Worm (Caenorhabditis elegans) whole organism, early embryonic: ENCODE data around the gene F43C1.7.

Source experiments
- B0310.2 ChIP-seq: sonication (generic microtip); optimal IDR thresholded peaks from 2 replicates; lab custom pipeline; 2016; ENCODE audit warnings: mild to moderate bottlenecking, missing genetic modification characterization, missing compliant biosample characterization
- F13C5.2 ChIP-seq: sonication (generic microtip); optimal IDR thresholded peaks from 2 replicates; lab custom pipeline; 2017; ENCODE audit warnings: mild to moderate bottlenecking, missing genetic modification characterization, inconsistent platforms, missing compliant biosample characterization
- aly-1 ChIP-seq: sonication (generic microtip); optimal IDR thresholded peaks from 2 replicates; lab custom pipeline; 2016; ENCODE audit warnings: missing genetic modification characterization, missing compliant biosample characterization
- ama-1 ChIP-seq: fragments of 150-350 bp; optimal IDR thresholded peaks from 2 replicates; lab custom pipeline; 2014
- ceh-13 ChIP-seq: fragments of 200-800 bp; sonication (Bioruptor generic); optimal IDR thresholded peaks from 2 replicates; lab custom pipeline; 2018; ENCODE audit warnings: mild to moderate bottlenecking, missing genetic modification characterization, missing compliant biosample characterization
- ceh-36 ChIP-seq: sonication (generic microtip); optimal IDR thresholded peaks from 2 replicates; lab custom pipeline; 2016; ENCODE audit warnings: missing genetic modification characterization, inconsistent platforms, missing compliant biosample characterization
- ets-7 ChIP-seq: sonication (generic microtip); optimal IDR thresholded peaks from 2 replicates; lab custom pipeline; 2016; ENCODE audit warnings: missing genotype, missing genetic modification characterization, missing compliant biosample characterization
- flt-1 ChIP-seq: fragments of 200-800 bp; sonication (Bioruptor generic); IDR thresholded peaks from 2 replicates; pipeline ENCODE4 v1.3.6; 2022; ENCODE audit warnings: missing genetic modification characterization, missing compliant biosample characterization
- hmbx-1 ChIP-seq: sonication (generic microtip); optimal IDR thresholded peaks from 2 replicates; lab custom pipeline; 2016; ENCODE audit warnings: mild to moderate bottlenecking, missing genetic modification characterization, missing compliant biosample characterization
- hmg-4 ChIP-seq: fragments of 200-800 bp; sonication (Bioruptor generic); optimal IDR thresholded peaks from 2 replicates; lab custom pipeline; 2018; ENCODE audit warnings: mild to moderate bottlenecking, missing genetic modification characterization, missing compliant biosample characterization
- hnd-1 ChIP-seq: sonication (generic microtip); optimal IDR thresholded peaks from 2 replicates; lab custom pipeline; 2016; ENCODE audit warnings: missing genetic modification characterization, missing compliant biosample characterization
- pes-1 ChIP-seq: fragments of 200-800 bp; sonication (Bioruptor generic); IDR thresholded peaks from 2 replicates; pipeline ENCODE4 v1.3.6; 2022; ENCODE audit warnings: missing genetic modification reagents, missing genetic modification characterization, missing compliant biosample characterization
- scrt-1 ChIP-seq: fragments of 200-800 bp; sonication (Bioruptor generic); IDR thresholded peaks from 2 replicates; pipeline ENCODE4 v1.3.6; 2022; ENCODE audit warnings: missing genetic modification characterization, missing compliant biosample characterization
- sea-1 ChIP-seq: fragments of 200-800 bp; sonication (Bioruptor generic); conservative IDR thresholded peaks from 2 replicates; pipeline ENCODE4 v1.3.6; 2022; ENCODE audit warnings: missing genetic modification characterization, missing compliant biosample characterization
- tbx-11 ChIP-seq: fragments of 200-800 bp; sonication (Bioruptor generic); IDR thresholded peaks from 2 replicates; pipeline ENCODE4 v1.3.6; 2022; ENCODE audit warnings: missing genetic modification characterization, missing compliant biosample characterization
- tbx-37 ChIP-seq: fragments of 200-800 bp; sonication (Bioruptor generic); conservative IDR thresholded peaks from 2 replicates; pipeline ENCODE4 v1.3.6; 2022; ENCODE audit warnings: missing genetic modification reagents, missing genetic modification characterization, missing compliant biosample characterization
- tra-4 ChIP-seq: sonication (generic microtip); optimal IDR thresholded peaks from 2 replicates; lab custom pipeline; 2017; ENCODE audit warnings: missing genetic modification characterization, missing compliant biosample characterization

The F43C1.7 gene

ce11 chrIII:4228008-4228407 lies 14.4 kb downstream of the F43C1.7 start, which contains the start of gene mpk-1:
Gene mpk-1, minus strand, starts transcription at chrIII:4228108.
- TF ChIP-seq flt-1 (GFP tag; lab: Robert Waterston, UW) = no peak
- no peak for TF ChIP-seq tbx-37 (GFP tag; lab: Robert Waterston, UW)
- TF ChIP-seq sea-1 = no peak
- no peak for TF ChIP-seq tbx-11 (GFP tag; lab: Robert Waterston, UW)
- TF ChIP-seq ceh-36 (tag; lab: Kevin White, UChicago) = no peak
- TF ChIP-seq pes-1 (GFP tag; lab: Robert Waterston, UW) = no peak
- no peak for TF ChIP-seq hmg-4 (GFP tag; lab: Kevin White, UChicago)
- TF ChIP-seq ets-7 = no peak
- TF ChIP-seq tra-4 (tag; lab: Kevin White, UChicago) = no peak
- TF ChIP-seq B0310.2 (tag; lab: Kevin White, UChicago) = no peak
- no peak for TF ChIP-seq scrt-1 (GFP tag; lab: Robert Waterston, UW)
- no peak for TF ChIP-seq ama-1 (lab: Kevin White, UChicago)
- no peak for TF ChIP-seq hnd-1
- TF ChIP-seq F13C5.2 (tag; lab: Kevin White, UChicago) = no peak
- no peak for TF ChIP-seq ceh-13 (GFP tag; lab: Kevin White, UChicago)
- TF ChIP-seq hmbx-1 = no peak
- no peak for TF ChIP-seq aly-1

- TF ChIP-seq tbx-11 (GFP tag; lab: Robert Waterston, UW) (no peak), scrt-1 (GFP tag; lab: Robert Waterston, UW) (no peak), ama-1 (lab: Kevin White, UChicago) (no peak), flt-1 (GFP tag; lab: Robert Waterston, UW) (no peak), pes-1 (GFP tag; lab: Robert Waterston, UW) (no peak), hmbx-1 (no peak), aly-1 (no peak), hnd-1 (no peak), tra-4 (tag; lab: Kevin White, UChicago) (no peak), tbx-37 (GFP tag; lab: Robert Waterston, UW) (no peak), F13C5.2 (tag; lab: Kevin White, UChicago) (no peak), ceh-36 (tag; lab: Kevin White, UChicago) (no peak), sea-1 (no peak), B0310.2 (tag; lab: Kevin White, UChicago) (no peak), ceh-13 (GFP tag; lab: Kevin White, UChicago) (no peak), ets-7 (no peak), hmg-4 (GFP tag; lab: Kevin White, UChicago) (no peak)
Measured at ce11 chrIII:4227363-4227762, 15.0 kb downstream of the F43C1.7 start.

- TF ChIP-seq tbx-11 (GFP tag; lab: Robert Waterston, UW) = no peak
- TF ChIP-seq scrt-1 (GFP tag; lab: Robert Waterston, UW) = no peak
- TF ChIP-seq tbx-37 (GFP tag; lab: Robert Waterston, UW) = no peak
- no peak for TF ChIP-seq tra-4 (tag; lab: Kevin White, UChicago)
- TF ChIP-seq flt-1 (GFP tag; lab: Robert Waterston, UW) = no peak
- no peak for TF ChIP-seq ama-1 (lab: Kevin White, UChicago)
- TF ChIP-seq aly-1 = no peak
- no peak for TF ChIP-seq pes-1 (GFP tag; lab: Robert Waterston, UW)
- TF ChIP-seq ets-7 = no peak
- no peak for TF ChIP-seq hnd-1
- no peak for TF ChIP-seq ceh-13 (GFP tag; lab: Kevin White, UChicago)
- TF ChIP-seq sea-1 = no peak
Measured at ce11 chrIII:4224722-4225121, 17.7 kb downstream of the F43C1.7 start.

- TF ChIP-seq F13C5.2 (tag; lab: Kevin White, UChicago) (peak; percentile 42), sea-1 (no peak), hmg-4 (GFP tag; lab: Kevin White, UChicago) (peak; percentile 70)
Measured at ce11 chrIII:4223668-4224127, 18.7 kb downstream of the F43C1.7 start.

ce11 chrIII:4221527-4221926 lies 20.8 kb downstream of the F43C1.7 start:
- TF ChIP-seq scrt-1 (GFP tag; lab: Robert Waterston, UW) = no peak
- TF ChIP-seq ceh-13 (GFP tag; lab: Kevin White, UChicago) = no peak
- TF ChIP-seq B0310.2 (tag; lab: Kevin White, UChicago) = no peak
- TF ChIP-seq hmg-4 (GFP tag; lab: Kevin White, UChicago) = no peak
- no peak for TF ChIP-seq ceh-36 (tag; lab: Kevin White, UChicago)
- no peak for TF ChIP-seq aly-1
- no peak for TF ChIP-seq tbx-11 (GFP tag; lab: Robert Waterston, UW)
- TF ChIP-seq flt-1 (GFP tag; lab: Robert Waterston, UW) = no peak
- no peak for TF ChIP-seq ama-1 (lab: Kevin White, UChicago)
- no peak for TF ChIP-seq hmbx-1
- TF ChIP-seq ets-7 = no peak
- TF ChIP-seq F13C5.2 (tag; lab: Kevin White, UChicago) = no peak
- no peak for TF ChIP-seq tra-4 (tag; lab: Kevin White, UChicago)
- TF ChIP-seq sea-1 = no peak
- TF ChIP-seq hnd-1 = no peak
- TF ChIP-seq pes-1 (GFP tag; lab: Robert Waterston, UW) = no peak
- no peak for TF ChIP-seq tbx-37 (GFP tag; lab: Robert Waterston, UW)

- TF ChIP-seq hmbx-1 (no peak), pes-1 (GFP tag; lab: Robert Waterston, UW) (no peak), scrt-1 (GFP tag; lab: Robert Waterston, UW) (no peak), aly-1 (no peak), ceh-13 (GFP tag; lab: Kevin White, UChicago) (no peak), flt-1 (GFP tag; lab: Robert Waterston, UW) (no peak), ama-1 (lab: Kevin White, UChicago) (no peak), hnd-1 (no peak), tbx-11 (GFP tag; lab: Robert Waterston, UW) (no peak), ets-7 (no peak), hmg-4 (GFP tag; lab: Kevin White, UChicago) (no peak), tbx-37 (GFP tag; lab: Robert Waterston, UW) (no peak), B0310.2 (tag; lab: Kevin White, UChicago) (no peak), tra-4 (tag; lab: Kevin White, UChicago) (no peak), sea-1 (no peak), ceh-36 (tag; lab: Kevin White, UChicago) (no peak), F13C5.2 (tag; lab: Kevin White, UChicago) (no peak)
Measured at ce11 chrIII:4220864-4221263, 21.5 kb downstream of the F43C1.7 start.

- TF ChIP-seq pes-1 (GFP tag; lab: Robert Waterston, UW) = no peak
- TF ChIP-seq sea-1 = no peak
- no peak for TF ChIP-seq ama-1 (lab: Kevin White, UChicago)
- no peak for TF ChIP-seq hmbx-1
- TF ChIP-seq aly-1 = no peak
- no peak for TF ChIP-seq hmg-4 (GFP tag; lab: Kevin White, UChicago)
- TF ChIP-seq B0310.2 (tag; lab: Kevin White, UChicago) = no peak
- TF ChIP-seq flt-1 (GFP tag; lab: Robert Waterston, UW) = no peak
- no peak for TF ChIP-seq tra-4 (tag; lab: Kevin White, UChicago)
Measured at ce11 chrIII:4210661-4211060, 31.7 kb downstream of the F43C1.7 start.
